Fruit fly (Drosophila melanogaster) whole organism, embryonic: ENCODE results near the gene CG34148.

Source experiments
- Atf6 ChIP-seq: fragments of 200-800 bp; sonication (Bioruptor generic); IDR thresholded peaks from 2 replicates; pipeline ENCODE4 v1.3.6; 2022; ENCODE audit warnings: missing biosample characterization, missing genetic modification characterization
- CG10267 ChIP-seq: fragments of 200-800 bp; sonication (Bioruptor generic); optimal IDR thresholded peaks from 2 replicates; lab custom pipeline; 2018; ENCODE audit warnings: missing biosample characterization, mild to moderate bottlenecking, missing genetic modification characterization, moderate library complexity
- CG10565 ChIP-seq: fragments of 200-800 bp; sonication (Bioruptor generic); optimal IDR thresholded peaks from 3 replicates; lab custom pipeline; 2016; ENCODE audit warnings: missing biosample characterization, mild to moderate bottlenecking, missing genetic modification characterization
- CG10654 ChIP-seq: fragments of 200-800 bp; sonication (Bioruptor generic); optimal IDR thresholded peaks from 2 replicates; lab custom pipeline; 2016; ENCODE audit warnings: missing biosample characterization, missing genetic modification characterization
- CG10959 ChIP-seq: fragments of 200-800 bp; sonication (Bioruptor generic); IDR thresholded peaks from 2 replicates; pipeline ENCODE4 v1.3.6; 2022; ENCODE audit warnings: missing biosample characterization, missing genetic modification characterization
- CG11247 ChIP-seq: fragments of 200-800 bp; sonication (Bioruptor generic); IDR thresholded peaks from 2 replicates; pipeline ENCODE4 v1.3.6; 2022; ENCODE audit warnings: missing biosample characterization, missing genetic modification characterization
- CG11504 ChIP-seq: fragments of 200-800 bp; sonication (Bioruptor generic); optimal IDR thresholded peaks from 3 replicates; lab custom pipeline; 2019; ENCODE audit warnings: missing biosample characterization, mild to moderate bottlenecking, missing genetic modification characterization, moderate library complexity
- CG11695 ChIP-seq: fragments of 200-800 bp; sonication (Bioruptor generic); IDR thresholded peaks from 3 replicates; pipeline ENCODE4 v1.3.6; 2022; ENCODE audit warnings: missing biosample characterization, missing genetic modification characterization
- CG15269 ChIP-seq: fragments of 200-800 bp; sonication (Bioruptor generic); optimal IDR thresholded peaks from 2 replicates; lab custom pipeline; 2018; ENCODE audit warnings: missing biosample characterization, mild to moderate bottlenecking, missing genetic modification characterization, moderate library complexity
- CG15601 ChIP-seq: fragments of 200-800 bp; sonication (Bioruptor generic); optimal IDR thresholded peaks from 3 replicates; lab custom pipeline; 2019; ENCODE audit warnings: missing biosample characterization, mild to moderate bottlenecking, missing genetic modification characterization, moderate library complexity
- CG17912 ChIP-seq: fragments of 200-800 bp; sonication (Bioruptor generic); optimal IDR thresholded peaks from 2 replicates; lab custom pipeline; 2018; ENCODE audit warnings: missing biosample characterization, mild to moderate bottlenecking, missing genetic modification characterization
- CG18011 ChIP-seq: fragments of 200-800 bp; sonication (Bioruptor generic); optimal IDR thresholded peaks from 2 replicates; lab custom pipeline; 2017; ENCODE audit warnings: missing biosample characterization, missing genetic modification characterization, mild to moderate bottlenecking, moderate library complexity, missing genotype
- CG18262 ChIP-seq: fragments of 200-800 bp; optimal IDR thresholded peaks from 3 replicates; lab custom pipeline; 2019; ENCODE audit warnings: missing biosample characterization, mild to moderate bottlenecking, missing genetic modification characterization, moderate library complexity
- CG2116 ChIP-seq: fragments of 200-800 bp; sonication (Bioruptor generic); optimal IDR thresholded peaks from 3 replicates; lab custom pipeline; 2018; ENCODE audit warnings: missing biosample characterization, mild to moderate bottlenecking, missing genetic modification characterization
- CG2199 ChIP-seq: fragments of 200-800 bp; sonication (Bioruptor generic); IDR thresholded peaks from 3 replicates; pipeline ENCODE4 v1.3.6; 2022; ENCODE audit warnings: missing biosample characterization, missing genetic modification characterization
- CG2875 ChIP-seq: fragments of 200-800 bp; sonication (Bioruptor generic); optimal IDR thresholded peaks from 2 replicates; lab custom pipeline; 2017; ENCODE audit warnings: missing biosample characterization, mild to moderate bottlenecking, missing genetic modification characterization, missing genetic modification reagents
- CG32772 ChIP-seq: fragments of 200-800 bp; sonication (Bioruptor generic); IDR thresholded peaks from 2 replicates; pipeline ENCODE4 v1.3.6; 2022; ENCODE audit warnings: missing biosample characterization, missing genetic modification characterization
- CG3726 ChIP-seq: fragments of 200-800 bp; sonication (Bioruptor generic); IDR thresholded peaks from 3 replicates; pipeline ENCODE4, ENCODE4 v1.3.6; 2022; ENCODE audit warnings: missing biosample characterization, missing genetic modification characterization
- CG3847 ChIP-seq: fragments of 200-800 bp; sonication (Bioruptor generic); IDR thresholded peaks from 2 replicates; pipeline ENCODE4 v1.3.6; 2022; ENCODE audit warnings: missing biosample characterization, missing genetic modification characterization
- CG4820 ChIP-seq: fragments of 200-800 bp; sonication (Bioruptor generic); optimal IDR thresholded peaks from 3 replicates; lab custom pipeline; 2016; ENCODE audit warnings: missing biosample characterization, missing genetic modification characterization
- CG6254 ChIP-seq: fragments of 200-800 bp; sonication (Bioruptor generic); optimal IDR thresholded peaks from 3 replicates; lab custom pipeline; 2017; ENCODE audit warnings: mild to moderate bottlenecking, missing biosample characterization, missing genetic modification reagents, missing genetic modification characterization
- CG6654 ChIP-seq: fragments of 200-800 bp; sonication (Bioruptor generic); optimal IDR thresholded peaks from 2 replicates; lab custom pipeline; 2017; ENCODE audit warnings: missing biosample characterization, mild to moderate bottlenecking, missing genetic modification characterization
- CG6689 ChIP-seq: fragments of 200-800 bp; sonication (Bioruptor generic); IDR thresholded peaks from 2 replicates; pipeline ENCODE4 v1.3.6; 2022; ENCODE audit warnings: missing biosample characterization, missing genetic modification characterization
- CG6765 ChIP-seq: fragments of 200-800 bp; sonication (Bioruptor generic); optimal IDR thresholded peaks from 3 replicates; lab custom pipeline; 2017; ENCODE audit warnings: missing biosample characterization, mild to moderate bottlenecking, missing genetic modification characterization
- CG7987 ChIP-seq: fragments of 200-800 bp; sonication (Bioruptor generic); optimal IDR thresholded peaks from 2 replicates; lab custom pipeline; 2018; ENCODE audit warnings: missing biosample characterization, mild to moderate bottlenecking, missing genetic modification characterization, moderate library complexity
- CG9437 ChIP-seq: fragments of 200-800 bp; sonication (Bioruptor generic); optimal IDR thresholded peaks from 2 replicates; lab custom pipeline; 2018; ENCODE audit warnings: missing biosample characterization, mild to moderate bottlenecking, missing genetic modification characterization
- CTCF ChIP-seq: fragments of 200-800 bp; sonication (Bioruptor generic); optimal IDR thresholded peaks from 2 replicates; lab custom pipeline; 2017; ENCODE audit warnings: missing biosample characterization, mild to moderate bottlenecking, missing genetic modification characterization, moderate library complexity
- Dip3 ChIP-seq: fragments of 200-800 bp; sonication (Bioruptor generic); optimal IDR thresholded peaks from 3 replicates; lab custom pipeline; 2016; ENCODE audit warnings: missing biosample characterization, missing genetic modification characterization
- GATAe ChIP-seq: fragments of 200-800 bp; sonication (Bioruptor generic); conservative IDR thresholded peaks from 2 replicates; pipeline ENCODE4 v1.3.6; 2022; ENCODE audit warnings: missing biosample characterization, missing genetic modification characterization
- HHEX ChIP-seq: fragments of 200-800 bp; sonication (Bioruptor generic); optimal IDR thresholded peaks from 3 replicates; lab custom pipeline; 2017; ENCODE audit warnings: missing biosample characterization, mild to moderate bottlenecking, missing genetic modification characterization, missing genetic modification reagents
- Hr51 ChIP-seq, 2 experiments: fragments of 200-800 bp; sonication (Bioruptor generic); optimal IDR thresholded peaks; 2 replicates in 1 of 2; 3 replicates in 1 of 2; lab custom pipeline; 2016 to 2018; ENCODE audit warnings: missing biosample characterization in 2 of 2, missing genetic modification characterization in 2 of 2, mild to moderate bottlenecking in 1 of 2, moderate library complexity in 1 of 2
- Six4 ChIP-seq: fragments of 200-800 bp; sonication (Bioruptor generic); optimal IDR thresholded peaks from 2 replicates; lab custom pipeline; 2016; ENCODE audit warnings: missing biosample characterization, missing genetic modification characterization
- Sry-β ChIP-seq: fragments of 200-800 bp; sonication (Bioruptor generic); optimal IDR thresholded peaks from 2 replicates; lab custom pipeline; 2018; ENCODE audit warnings: missing biosample characterization, mild to moderate bottlenecking, missing genetic modification characterization, moderate library complexity
- Vsx1 ChIP-seq: fragments of 200-800 bp; sonication (Bioruptor generic); optimal IDR thresholded peaks from 2 replicates; lab custom pipeline; 2017; ENCODE audit warnings: missing biosample characterization, mild to moderate bottlenecking, missing genetic modification characterization, missing genetic modification reagents
- Xrp1 ChIP-seq: fragments of 200-800 bp; sonication (Bioruptor generic); IDR thresholded peaks from 2 replicates; pipeline ENCODE4 v1.3.6; 2022; ENCODE audit warnings: missing biosample characterization, missing genetic modification characterization
- ara ChIP-seq: fragments of 200-800 bp; sonication (Bioruptor generic); IDR thresholded peaks from 2 replicates; pipeline ENCODE4 v1.3.6; 2022; ENCODE audit warnings: missing biosample characterization, missing genetic modification characterization
- ase ChIP-seq: fragments of 200-800 bp; sonication (Bioruptor generic); IDR thresholded peaks from 3 replicates; pipeline ENCODE4 v1.3.6; 2022; ENCODE audit warnings: missing biosample characterization, missing genetic modification characterization
- br ChIP-seq: fragments of >200 bp; optimal IDR thresholded peaks from 2 replicates; lab custom pipeline; 2017
- chm ChIP-seq: fragments of 200-800 bp; sonication (Bioruptor generic); IDR thresholded peaks from 2 replicates; pipeline ENCODE4 v1.3.6; 2022; ENCODE audit warnings: missing biosample characterization, missing genetic modification characterization
- ci ChIP-seq: fragments of 200-800 bp; sonication (Bioruptor generic); IDR thresholded peaks from 3 replicates; pipeline ENCODE4 v1.3.6; 2022; ENCODE audit warnings: missing biosample characterization, missing genetic modification characterization
- crol ChIP-seq: fragments of 200-800 bp; sonication (Bioruptor generic); IDR thresholded peaks from 2 replicates; pipeline ENCODE4 v1.3.6; 2022; ENCODE audit warnings: missing biosample characterization, missing genetic modification characterization
- fu2 ChIP-seq: fragments of 200-800 bp; sonication (Bioruptor generic); optimal IDR thresholded peaks from 2 replicates; lab custom pipeline; 2016; ENCODE audit warnings: missing biosample characterization, missing genetic modification characterization
- gem ChIP-seq: fragments of 200-800 bp; sonication (Bioruptor generic); optimal IDR thresholded peaks from 2 replicates; lab custom pipeline; 2019; ENCODE audit warnings: missing biosample characterization, mild to moderate bottlenecking, missing genetic modification characterization, moderate library complexity
- nmo ChIP-seq: fragments of 200-800 bp; sonication (Bioruptor generic); optimal IDR thresholded peaks from 2 replicates; lab custom pipeline; 2018; ENCODE audit warnings: missing biosample characterization, mild to moderate bottlenecking, missing genetic modification characterization, moderate library complexity
- org-1 ChIP-seq: fragments of 200-800 bp; sonication (Bioruptor generic); optimal IDR thresholded peaks from 2 replicates; lab custom pipeline; 2017; ENCODE audit warnings: missing biosample characterization, missing genetic modification characterization
- rib ChIP-seq: fragments of 200-800 bp; sonication (Bioruptor generic); IDR thresholded peaks from 2 replicates; pipeline ENCODE4 v1.3.6; 2022; ENCODE audit warnings: missing biosample characterization, missing genetic modification characterization
- row ChIP-seq: fragments of 200-800 bp; sonication (Bioruptor generic); IDR thresholded peaks from 3 replicates; pipeline ENCODE4 v1.3.6; 2022; ENCODE audit warnings: missing biosample characterization, missing genetic modification characterization
- slp2 ChIP-seq: fragments of 200-800 bp; sonication (Bioruptor generic); optimal IDR thresholded peaks from 2 replicates; lab custom pipeline; 2016; ENCODE audit warnings: missing biosample characterization, missing genetic modification characterization
- tx ChIP-seq: fragments of 200-800 bp; sonication (Bioruptor generic); optimal IDR thresholded peaks from 2 replicates; lab custom pipeline; 2016; ENCODE audit warnings: missing biosample characterization, missing genetic modification characterization
- wdn ChIP-seq: fragments of 200-800 bp; sonication (Bioruptor generic); IDR thresholded peaks from 2 replicates; pipeline ENCODE4 v1.3.6; 2022; ENCODE audit warnings: missing biosample characterization, missing genetic modification characterization

CG34148 gene

DNA sequence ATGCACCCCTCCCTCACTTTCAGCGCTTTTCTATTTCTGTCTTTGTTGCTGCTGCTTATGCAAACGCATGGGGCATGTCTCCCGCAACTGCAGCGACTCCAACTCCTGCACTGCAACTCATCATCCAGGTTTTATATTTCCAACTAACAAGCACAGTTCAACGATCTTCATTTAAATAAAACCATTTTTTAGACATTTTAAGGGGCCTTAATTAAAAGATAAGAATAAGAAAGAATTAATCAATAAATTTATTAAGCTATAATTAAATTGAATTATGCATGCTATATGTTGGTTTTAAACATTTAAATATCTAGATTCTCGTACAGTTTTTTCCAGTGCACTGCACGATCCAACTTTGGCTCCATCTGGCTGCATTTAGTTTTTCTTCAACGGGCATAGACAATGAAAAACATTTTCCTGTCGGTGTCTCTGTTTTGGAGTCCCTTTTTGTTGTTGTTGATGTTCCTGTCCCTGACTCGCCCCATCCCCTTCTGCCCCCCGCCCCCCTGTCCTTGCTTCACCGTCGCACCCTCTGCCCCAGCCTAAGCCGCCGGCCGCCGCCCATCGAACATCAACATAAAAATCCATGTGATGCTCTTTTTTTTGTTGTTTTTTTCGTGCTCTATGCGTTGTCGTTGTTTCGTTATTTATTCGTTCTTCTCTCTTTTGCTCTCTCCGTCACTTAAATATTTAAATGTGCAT, 49.5 kb downstream of the CG34148 start:
- TF ChIP-seq Sry-β (GFP tag; lab: Kevin White, UChicago): peak; percentile 6
- no peak for TF ChIP-seq fu2 (GFP tag; lab: Kevin White, UChicago)
- no peak for TF ChIP-seq Dip3 (GFP tag; lab: Kevin White, UChicago)
- TF ChIP-seq Vsx1: peak; percentile 32
- peak; percentile 78 for TF ChIP-seq row
- no peak for TF ChIP-seq CG18011
- peak; percentile 66 for TF ChIP-seq Six4
- TF ChIP-seq nmo (GFP tag; lab: Kevin White, UChicago): peak; percentile 91
- TF ChIP-seq br (lab: Kevin White, UChicago): no peak
- TF ChIP-seq crol (GFP tag; lab: Robert Waterston, UW): peak; percentile 99
- peak; percentile 68 for TF ChIP-seq CG4820
- 0 out of 2 replicates have a peak, but pooled peaks have one; percentile 9 for TF ChIP-seq rib
- peak; percentile 76 for TF ChIP-seq ara
- TF ChIP-seq CG10654 (GFP tag; lab: Kevin White, UChicago): peak; percentile 41
- no peak for TF ChIP-seq GATAe
- TF ChIP-seq HHEX: peak; percentile 39
- TF ChIP-seq CG3726 (GFP tag; lab: Robert Waterston, UW): 0 out of 3 replicates have a peak, but pooled peaks have one; percentile 30
- TF ChIP-seq CG7987: no peak
- TF ChIP-seq CG10565: no peak
- TF ChIP-seq CG6689 (GFP tag; lab: Robert Waterston, UW): peak; percentile 72
- TF ChIP-seq CG32772: peak; percentile 52
- TF ChIP-seq CG2199 (GFP tag; lab: Robert Waterston, UW): 0 out of 3 replicates have a peak, but pooled peaks have one; percentile 9
- TF ChIP-seq wdn (GFP tag; lab: Robert Waterston, UW): no peak
- TF ChIP-seq CG11247 (GFP tag; lab: Robert Waterston, UW): no peak
- peak; percentile 73; the same call in 2 of the 3 replicates for TF ChIP-seq ci
- TF ChIP-seq gem (tag; lab: Kevin White, UChicago): peak; percentile 92
- no peak for TF ChIP-seq tx (GFP tag; lab: Kevin White, UChicago)
- peak; percentile 93 for TF ChIP-seq CG15601 (tag; lab: Kevin White, UChicago)
- TF ChIP-seq slp2 (GFP tag; lab: Kevin White, UChicago): no peak
- TF ChIP-seq CG3847: no peak
- no peak for TF ChIP-seq CG17912 (GFP tag; lab: Kevin White, UChicago)
- TF ChIP-seq CG2116: peak; percentile 2
- peak; percentile 74; the same call in 1 of the 2 replicates for TF ChIP-seq CG10959 (GFP tag; lab: Robert Waterston, UW)
- peak; percentile 46 for TF ChIP-seq CG6654 (GFP tag; lab: Kevin White, UChicago)
- peak in 1 of 2 experiments; percentile 21 for TF ChIP-seq Hr51 (GFP tag; optimal IDR thresholded peaks at IDR 0.05; lab: Kevin White, UChicago)
- peak; percentile 12 for TF ChIP-seq CTCF
- TF ChIP-seq CG6254: peak; percentile 75
- peak; percentile 49 for TF ChIP-seq org-1 (GFP tag; lab: Kevin White, UChicago)
- TF ChIP-seq Xrp1 (GFP tag; lab: Robert Waterston, UW): peak; percentile 92
- peak; percentile 49 for TF ChIP-seq CG9437
- TF ChIP-seq CG10267 (tag; lab: Kevin White, UChicago): peak; percentile 87
- no peak for TF ChIP-seq CG6765
- TF ChIP-seq CG2875 (GFP tag; lab: Kevin White, UChicago): peak; percentile 83
- TF ChIP-seq CG11504 (tag; lab: Kevin White, UChicago): peak; percentile 69
- TF ChIP-seq chm: peak; percentile 55; the same call in 1 of the 2 replicates
- TF ChIP-seq CG11695 (GFP tag; lab: Robert Waterston, UW): 0 out of 3 replicates have a peak, but pooled peaks have one; percentile 47
- no peak; the same call in 2 of the 3 replicates for TF ChIP-seq ase (GFP tag; lab: Robert Waterston, UW)
- peak; percentile 5 for TF ChIP-seq CG15269 (tag; lab: Kevin White, UChicago)
- TF ChIP-seq Atf6: no peak
- TF ChIP-seq CG18262 (tag; lab: Kevin White, UChicago): peak; percentile 96
